Worm (Caenorhabditis elegans): Measurements from ENCODE around the gene C54E4.1.

DNA sequence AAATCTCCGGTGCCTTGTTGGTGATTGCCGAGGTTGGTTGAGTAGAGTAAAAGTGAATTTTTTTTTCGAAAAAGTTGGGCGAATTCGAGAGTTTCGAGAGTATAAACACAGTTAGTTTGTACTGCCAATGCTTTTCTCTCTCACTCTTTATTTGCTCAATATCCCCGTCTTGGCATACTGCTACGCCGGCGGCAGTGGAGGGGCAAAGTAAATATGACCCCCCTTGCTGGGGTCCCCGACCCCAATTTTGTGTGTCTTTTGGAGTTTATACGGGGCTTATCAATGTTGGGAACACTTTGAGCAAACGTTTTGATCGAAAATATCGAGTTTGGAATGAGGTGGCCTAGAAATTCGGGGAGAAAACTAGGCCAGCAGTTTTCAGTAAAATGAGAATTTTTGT lies 6.9 kb upstream of the C54E4.1 start, which contains the start of gene C54E4.4:
- no peak for TF ChIP-seq ztf-7 (tag; optimal IDR thresholded peaks at IDR 0.05)
- no peak for TF ChIP-seq lin-13 (GFP tag; optimal IDR thresholded peaks at IDR 0.05)
